Worm (Caenorhabditis elegans): Measurements from ENCODE around the gene cpx-2.

Gene cpx-2

DNA sequence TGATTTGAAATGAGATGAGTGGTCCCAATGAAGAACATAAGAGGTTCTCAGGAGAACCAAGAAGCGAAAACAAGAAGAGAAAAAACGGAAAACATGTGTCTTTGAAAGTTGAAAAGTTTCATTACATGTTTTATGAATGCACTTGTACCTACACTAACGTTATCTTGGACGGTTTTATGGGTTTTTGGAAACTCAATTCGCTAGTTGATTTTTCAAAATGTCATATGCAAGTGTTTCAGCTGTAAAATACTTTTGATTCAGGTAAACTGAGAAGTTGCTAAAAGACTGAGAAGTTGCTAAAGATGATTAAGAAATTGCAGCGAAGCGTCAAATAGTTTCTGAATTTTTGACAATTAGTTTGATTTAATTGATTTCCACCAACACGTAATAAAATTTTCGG, at the start of gene cpx-2:
Gene cpx-2, minus strand, starts transcription at position 101 of the 400 bp plus-strand sequence.
- TF ChIP-seq sma-3 (GFP tag; optimal IDR thresholded peaks at IDR 0.05) = no peak
- no peak for TF ChIP-seq unc-55 (GFP tag; optimal IDR thresholded peaks at IDR 0.05)
- no peak for TF ChIP-seq ztf-1 (GFP tag; conservative IDR thresholded peaks at IDR 0.05)
- no peak for TF ChIP-seq ceh-16 (tag; optimal IDR thresholded peaks at IDR 0.05)
- no peak for TF ChIP-seq blmp-1 (tag; optimal IDR thresholded peaks at IDR 0.05; ENCODE audit: insufficient read depth)
- TF ChIP-seq lin-39 (tag; optimal IDR thresholded peaks at IDR 0.05) = no peak
- TF ChIP-seq dmd-4 (tag; optimal IDR thresholded peaks at IDR 0.05) = no peak
- TF ChIP-seq crh-2 (tag; optimal IDR thresholded peaks at IDR 0.05) = no peak
- TF ChIP-seq skn-1 (tag; optimal IDR thresholded peaks at IDR 0.05) = no peak

DNA sequence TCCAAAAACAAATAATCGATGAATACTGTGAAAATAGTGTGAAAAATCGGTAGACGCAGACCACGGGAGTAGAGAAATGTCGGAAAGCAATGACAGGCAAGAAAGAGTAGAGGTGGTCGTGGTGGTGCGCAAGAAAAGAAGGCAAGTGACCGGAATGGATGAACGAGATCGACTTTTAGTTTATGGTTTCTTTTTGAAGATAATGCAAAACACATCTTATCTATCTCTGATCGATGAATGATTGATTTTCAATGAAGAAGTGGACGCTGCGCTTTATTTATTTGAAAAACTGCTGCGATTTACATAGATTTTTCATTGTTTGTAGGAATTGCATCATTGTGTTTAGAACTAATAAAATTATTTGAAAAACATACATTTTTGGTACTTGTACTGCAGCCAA, 48.9 kb upstream of the cpx-2 start:
- no peak for TF ChIP-seq C34F6.9 (tag; optimal IDR thresholded peaks at IDR 0.05)
- TF ChIP-seq lin-13 (GFP tag; optimal IDR thresholded peaks at IDR 0.05) = no peak
- TF ChIP-seq gmeb-1 (tag; optimal IDR thresholded peaks at IDR 0.05) = no peak
- TF ChIP-seq sma-9 (GFP tag; optimal IDR thresholded peaks at IDR 0.05) = peak; percentile 75
- TF ChIP-seq sma-9 (tag; optimal IDR thresholded peaks at IDR 0.05) = no peak
- peak; percentile 64 for TF ChIP-seq ceh-16 (tag; optimal IDR thresholded peaks at IDR 0.05)
- peak; percentile 3 for TF ChIP-seq fos-1 (tag; optimal IDR thresholded peaks at IDR 0.05)
- TF ChIP-seq nhr-129 (tag; optimal IDR thresholded peaks at IDR 0.05) = peak; percentile 23
- no peak for TF ChIP-seq nhr-237 (tag; optimal IDR thresholded peaks at IDR 0.05)
- peak; percentile 12 for TF ChIP-seq nhr-21 (tag; optimal IDR thresholded peaks at IDR 0.05)
- no peak for TF ChIP-seq unc-55 (GFP tag; optimal IDR thresholded peaks at IDR 0.05)
- no peak for TF ChIP-seq lin-11 (tag; optimal IDR thresholded peaks at IDR 0.05)
- no peak for TF ChIP-seq aly-2 (tag; optimal IDR thresholded peaks at IDR 0.05)
- no peak for TF ChIP-seq nhr-10 (tag; optimal IDR thresholded peaks at IDR 0.05)
- TF ChIP-seq blmp-1 (tag; optimal IDR thresholded peaks at IDR 0.05; ENCODE audit: insufficient read depth) = no peak
- TF ChIP-seq mdl-1 (tag; optimal IDR thresholded peaks at IDR 0.05) = no peak
- no peak for TF ChIP-seq unc-62 (GFP tag; optimal IDR thresholded peaks at IDR 0.05)
- TF ChIP-seq nhr-12 (tag; optimal IDR thresholded peaks at IDR 0.05) = no peak
- no peak for TF ChIP-seq nhr-11 (tag; optimal IDR thresholded peaks at IDR 0.05)
- peak; percentile 40 for TF ChIP-seq egl-27 (tag; optimal IDR thresholded peaks at IDR 0.05)
- TF ChIP-seq ama-1 (optimal IDR thresholded peaks at IDR 0.05) = no peak
- no peak for TF ChIP-seq F13H6.1 (tag; optimal IDR thresholded peaks at IDR 0.05)
- no peak for TF ChIP-seq alr-1 (tag; optimal IDR thresholded peaks at IDR 0.05)
- TF ChIP-seq sem-4 (tag; optimal IDR thresholded peaks at IDR 0.05) = no peak
- TF ChIP-seq ztf-11 (tag; optimal IDR thresholded peaks at IDR 0.05) = no peak
- TF ChIP-seq Y55F3AM.14 (GFP tag; optimal IDR thresholded peaks at IDR 0.05) = no peak

DNA sequence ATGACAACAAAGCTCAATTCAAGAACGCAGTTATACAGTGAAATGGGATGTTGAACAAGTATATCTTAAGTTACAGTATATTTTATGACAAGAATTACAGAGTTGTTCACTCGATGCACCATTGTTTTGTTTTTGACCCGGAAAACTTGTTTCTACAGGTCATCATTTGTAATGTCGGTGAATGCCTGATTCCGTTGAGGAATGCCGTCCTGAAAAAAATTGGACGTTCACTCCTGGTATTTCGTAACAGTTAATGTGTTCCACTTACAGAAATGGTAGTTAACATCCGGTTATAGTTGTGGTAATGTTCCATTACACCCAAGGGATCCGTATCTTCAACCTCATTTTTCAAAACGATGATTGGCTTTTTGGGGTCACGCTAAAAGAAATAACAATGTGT, 45.4 kb upstream of the cpx-2 start:
- TF ChIP-seq alr-1 (tag; optimal IDR thresholded peaks at IDR 0.05) (no peak), sma-9 (GFP tag; optimal IDR thresholded peaks at IDR 0.05) (peak; percentile 13), sma-9 (tag; optimal IDR thresholded peaks at IDR 0.05) (no peak)

DNA sequence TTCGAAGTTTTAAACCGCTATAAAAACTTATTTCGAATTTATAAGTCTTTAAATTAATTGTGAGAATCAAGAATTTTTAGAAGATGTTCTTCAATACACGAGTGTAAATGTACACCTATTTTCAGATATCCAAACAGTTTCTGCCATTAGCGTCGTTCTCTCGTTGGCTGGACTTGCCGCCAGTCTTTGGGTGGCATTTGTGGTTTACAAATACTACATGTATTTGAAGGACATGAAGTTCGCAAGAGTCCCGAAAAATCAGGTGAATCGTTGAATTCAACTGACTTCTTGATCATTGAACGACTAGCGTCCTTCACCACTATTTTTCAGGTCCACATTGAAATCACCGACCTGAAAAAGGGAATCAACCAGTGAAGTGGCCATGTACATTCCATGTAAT, 44.7 kb upstream of the cpx-2 start:
- no peak for TF ChIP-seq nhr-77 (tag; optimal IDR thresholded peaks at IDR 0.05)
- TF ChIP-seq nhr-11 (tag; optimal IDR thresholded peaks at IDR 0.05) = no peak
- TF ChIP-seq F13H6.1 (tag; optimal IDR thresholded peaks at IDR 0.05) = no peak
- no peak for TF ChIP-seq ztf-4 (tag; optimal IDR thresholded peaks at IDR 0.05)
- TF ChIP-seq ZK546.5 (tag; optimal IDR thresholded peaks at IDR 0.05) = no peak
- TF ChIP-seq mdl-1 (tag; optimal IDR thresholded peaks at IDR 0.05) = no peak
- TF ChIP-seq aly-2 (tag; optimal IDR thresholded peaks at IDR 0.05) = no peak
- TF ChIP-seq ztf-1 (GFP tag; conservative IDR thresholded peaks at IDR 0.05) = no peak
- no peak for TF ChIP-seq unc-55 (GFP tag; optimal IDR thresholded peaks at IDR 0.05)
- no peak for TF ChIP-seq ama-1 (optimal IDR thresholded peaks at IDR 0.05)
- no peak for TF ChIP-seq sem-4 (tag; optimal IDR thresholded peaks at IDR 0.05)
- TF ChIP-seq gmeb-1 (tag; optimal IDR thresholded peaks at IDR 0.05) = no peak
- TF ChIP-seq elt-1 (tag; optimal IDR thresholded peaks at IDR 0.05) = no peak
- no peak for TF ChIP-seq skn-1 (tag; optimal IDR thresholded peaks at IDR 0.05)

DNA sequence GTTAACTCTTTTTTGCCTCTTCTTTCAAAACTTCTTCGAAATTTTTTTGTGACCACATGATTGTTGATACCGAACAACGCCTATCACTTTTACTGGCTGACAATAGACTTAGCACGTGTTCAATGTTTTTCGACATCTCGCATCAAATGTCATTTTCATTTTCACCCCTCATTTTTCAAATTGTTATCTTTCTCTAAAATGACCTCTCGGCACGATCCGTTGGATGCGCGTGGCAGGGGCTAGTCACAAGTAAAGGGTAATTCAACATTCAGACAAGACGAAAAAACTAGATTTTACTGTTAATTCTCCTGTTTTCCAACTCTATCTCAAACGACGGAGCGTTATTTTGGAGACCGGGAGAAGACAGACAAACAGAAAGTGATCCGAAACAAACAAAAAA, 42.4 kb upstream of the cpx-2 start, which contains the start of gene F17H10.2:
Gene F17H10.2, plus strand, starts transcription at position 316 of the 400 bp plus-strand sequence.
- TF ChIP-seq crh-2 (tag; optimal IDR thresholded peaks at IDR 0.05) (peak; percentile 73), nhr-21 (tag; optimal IDR thresholded peaks at IDR 0.05) (peak; percentile 40), Y55F3AM.14 (GFP tag; optimal IDR thresholded peaks at IDR 0.05) (no peak), sma-9 (GFP tag; optimal IDR thresholded peaks at IDR 0.05) (peak; percentile 68), sma-9 (tag; optimal IDR thresholded peaks at IDR 0.05) (no peak), sma-3 (GFP tag; optimal IDR thresholded peaks at IDR 0.05) (peak; percentile 80), nhr-129 (tag; optimal IDR thresholded peaks at IDR 0.05) (peak; percentile 56), blmp-1 (tag; optimal IDR thresholded peaks at IDR 0.05; ENCODE audit: insufficient read depth) (peak; percentile 88), lin-39 (tag; optimal IDR thresholded peaks at IDR 0.05) (no peak), mdl-1 (tag; optimal IDR thresholded peaks at IDR 0.05) (peak in 1 of 2 experiments; percentile 32), C34F6.9 (tag; optimal IDR thresholded peaks at IDR 0.05) (no peak), nhr-25 (tag; optimal IDR thresholded peaks at IDR 0.05) (peak; percentile 81)

Data from whole organism, L2 larva.